Worm (Caenorhabditis elegans): ENCODE data around the gene gstk-1.

The gstk-1 gene

ce11 chrII:9686663-9687193 is 30.2 kb downstream of the gstk-1 start, which contains the start of gene ZK1320.9:
Gene ZK1320.9 (minus strand): TSS chrII:9686713.
- TF ChIP-seq ztf-16 (tag; optimal IDR thresholded peaks at IDR 0.05) = no peak
- no peak for TF ChIP-seq syd-9 (tag; optimal IDR thresholded peaks at IDR 0.05)
- TF ChIP-seq ceh-48 (tag; optimal IDR thresholded peaks at IDR 0.05) = no peak
- TF ChIP-seq sox-4 (tag; optimal IDR thresholded peaks at IDR 0.05) = no peak
- TF ChIP-seq pag-3 (tag; optimal IDR thresholded peaks at IDR 0.05; ENCODE audit: borderline replicate concordance) = no peak
- no peak for TF ChIP-seq sox-2 (GFP tag; IDR thresholded peaks at IDR 0.05)

- TF ChIP-seq pat-9 (tag; optimal IDR thresholded peaks at IDR 0.05) (no peak), unc-42 (tag; optimal IDR thresholded peaks at IDR 0.05) (peak; percentile 78), ceh-24 (tag; optimal IDR thresholded peaks at IDR 0.05) (no peak), unc-55 (GFP tag; optimal IDR thresholded peaks at IDR 0.05) (no peak), lin-11 (tag; optimal IDR thresholded peaks at IDR 0.05) (no peak), ceh-45 (GFP tag; IDR thresholded peaks at IDR 0.05) (no peak), ceh-14 (tag; optimal IDR thresholded peaks at IDR 0.05) (no peak), ceh-18 (tag; optimal IDR thresholded peaks at IDR 0.05) (no peak)
Observed at ce11 chrII:9690067-9690632, 33.6 kb downstream of the gstk-1 start.

- TF ChIP-seq sdc-2 (tag; optimal IDR thresholded peaks at IDR 0.05) (no peak), fkh-10 (GFP tag; optimal IDR thresholded peaks at IDR 0.05) (no peak), nhr-232 (tag; optimal IDR thresholded peaks at IDR 0.05) (no peak), ztf-16 (tag; optimal IDR thresholded peaks at IDR 0.05) (no peak), elt-2 (tag; optimal IDR thresholded peaks at IDR 0.05) (no peak), elt-4 (tag; optimal IDR thresholded peaks at IDR 0.05) (no peak), fkh-6 (tag; optimal IDR thresholded peaks at IDR 0.05) (no peak)
Observed at ce11 chrII:9691839-9692238, 35.3 kb downstream of the gstk-1 start, which contains the start of gene nlp-11. Gene nlp-11 (minus strand): TSS chrII:9691939.

ce11 chrII:9695942-9696341 is 39.4 kb downstream of the gstk-1 start:
- TF ChIP-seq pha-2 (tag; optimal IDR thresholded peaks at IDR 0.05) = no peak
- TF ChIP-seq unc-42 (tag; optimal IDR thresholded peaks at IDR 0.05) = peak; percentile 55

ce11 chrII:9700363-9700762 is 43.9 kb downstream of the gstk-1 start, which contains the start of the genes Y53C12A.8 and Y53C12A.7:
Gene Y53C12A.8 (minus strand): TSS chrII:9700463.
Gene Y53C12A.7 (plus strand): TSS chrII:9700543.
- TF ChIP-seq ceh-6 (GFP tag; optimal IDR thresholded peaks at IDR 0.05) (no peak), pha-4 (tag; optimal IDR thresholded peaks at IDR 0.05) (no peak), nhr-232 (tag; optimal IDR thresholded peaks at IDR 0.05) (no peak), ceh-34 (tag; optimal IDR thresholded peaks at IDR 0.05) (no peak), K02D7.2 (tag; optimal IDR thresholded peaks at IDR 0.05) (no peak), nhr-11 (tag; optimal IDR thresholded peaks at IDR 0.05) (no peak), eyg-1 (tag; optimal IDR thresholded peaks at IDR 0.05) (no peak), ceh-18 (tag; optimal IDR thresholded peaks at IDR 0.05) (no peak), ttx-3 (tag; optimal IDR thresholded peaks at IDR 0.05) (no peak), Y22D7AL.16 (tag; optimal IDR thresholded peaks at IDR 0.05) (no peak), unc-55 (GFP tag; optimal IDR thresholded peaks at IDR 0.05) (no peak), ceh-22 (tag; optimal IDR thresholded peaks at IDR 0.05) (no peak), ceh-9 (tag; optimal IDR thresholded peaks at IDR 0.05) (no peak), T23F11.4 (GFP tag; optimal IDR thresholded peaks at IDR 0.05) (no peak), lim-6 (tag; optimal IDR thresholded peaks at IDR 0.05) (no peak), hlh-8 (tag; optimal IDR thresholded peaks at IDR 0.05) (no peak), pax-1 (tag; optimal IDR thresholded peaks at IDR 0.05) (no peak)
